Fruit fly (Drosophila melanogaster) whole organism: ENCODE data around the gene CG3588.

Experiments used
- CG8478 ChIP-seq: fragments of >200 bp; optimal IDR thresholded peaks from 2 replicates; lab custom pipeline; 2018; ENCODE audit warnings: inconsistent platforms
- Dll ChIP-seq: fragments of >200 bp; optimal IDR thresholded peaks from 2 replicates; lab custom pipeline; 2017
- EcR ChIP-seq, 2 experiments: fragments of >200 bp; optimal IDR thresholded peaks; 2 replicates each; lab custom pipeline; 2017; ENCODE audit warnings: missing biosample characterization in 2 of 2, missing genetic modification characterization in 2 of 2, missing genetic modification reagents in 2 of 2

DNA sequence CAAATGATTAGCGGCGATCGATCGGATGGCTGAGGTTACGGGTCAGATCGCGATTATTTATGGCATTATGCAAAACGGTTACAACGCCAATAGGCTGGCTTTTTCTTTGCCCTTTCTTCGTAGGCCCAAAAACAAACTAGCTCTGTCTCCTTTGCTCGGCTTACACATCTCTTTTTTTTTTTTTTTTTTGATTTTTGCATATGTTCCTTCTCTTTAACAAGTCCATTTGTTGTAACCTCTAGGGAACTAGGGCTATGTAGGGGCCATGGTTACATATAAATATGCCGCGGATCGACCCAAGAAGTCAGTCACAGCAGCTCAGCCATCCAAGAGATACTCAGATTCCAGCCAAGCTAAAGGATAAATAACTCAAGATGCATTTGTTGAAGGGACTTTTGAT lies 21.5 kb downstream of the CG3588 start, which contains the start of gene CG14421:
- TF ChIP-seq CG8478 (lab: Kevin White, UChicago) (no peak), Dll (no peak), EcR (GFP tag; optimal IDR thresholded peaks at IDR 0.05; lab: Kevin White, UChicago) (no peak)
